Worm (Caenorhabditis elegans) whole organism, L1 larva: ENCODE measurements around the gene nhr-72.

Source experiments
- C34B4.2 ChIP-seq: sonication (generic microtip); optimal IDR thresholded peaks from 2 replicates; lab custom pipeline; 2017; ENCODE audit warnings: mild to moderate bottlenecking, missing genetic modification characterization, missing compliant biosample characterization
- Y116A8C.19 ChIP-seq: sonication (generic microtip); optimal IDR thresholded peaks from 2 replicates; lab custom pipeline; 2016; ENCODE audit warnings: missing compliant biosample characterization, missing genetic modification characterization, borderline replicate concordance
- aha-1 ChIP-seq: fragments of 150-350 bp; optimal IDR thresholded peaks from 2 replicates; lab custom pipeline; 2014; ENCODE audit warnings: missing biosample characterization, missing genetic modification characterization
- aly-2 ChIP-seq: fragments of 150-350 bp; optimal IDR thresholded peaks from 2 replicates; lab custom pipeline; 2014; ENCODE audit warnings: missing biosample characterization, missing genetic modification characterization
- ama-1 ChIP-seq: fragments of 150-350 bp; optimal IDR thresholded peaks from 2 replicates; lab custom pipeline; 2014
- blmp-1 ChIP-seq: fragments of 150-350 bp; optimal IDR thresholded peaks from 2 replicates; lab custom pipeline; 2014; ENCODE audit warnings: missing biosample characterization, missing genetic modification characterization
- ceh-8 ChIP-seq: fragments of 200-800 bp; sonication (Bioruptor generic); optimal IDR thresholded peaks from 2 replicates; lab custom pipeline; 2018; ENCODE audit warnings: mild to moderate bottlenecking, missing genetic modification characterization, moderate library complexity, missing compliant biosample characterization
- dpl-1 ChIP-seq, 3 experiments: fragments of 150-350 bp in 2 of 3; sonication (generic microtip) in 1 of 3; optimal IDR thresholded peaks; 2 replicates each; lab custom pipeline; 2014 to 2017; ENCODE audit warnings: missing biosample characterization in 3 of 3, missing genetic modification characterization in 3 of 3, missing genetic modification reagents in 3 of 3
- dsc-1 ChIP-seq: sonication (generic microtip); optimal IDR thresholded peaks from 2 replicates; lab custom pipeline; 2016; ENCODE audit warnings: mild to moderate bottlenecking, missing genetic modification characterization, missing compliant biosample characterization
- efl-3 ChIP-seq: fragments of 200-800 bp; sonication (Bioruptor generic); optimal IDR thresholded peaks from 2 replicates; lab custom pipeline; 2018; ENCODE audit warnings: mild to moderate bottlenecking, missing genetic modification characterization, missing compliant biosample characterization
- egl-27 ChIP-seq, 2 experiments: fragments of 150-350 bp in 1 of 2; sonication (generic microtip); optimal IDR thresholded peaks; 3 replicates each; lab custom pipeline; 2017 to 2018; ENCODE audit warnings: missing biosample characterization in 2 of 2, missing genetic modification characterization in 2 of 2, missing genetic modification reagents in 2 of 2
- elt-2 ChIP-seq: sonication (generic microtip); optimal IDR thresholded peaks from 2 replicates; lab custom pipeline; 2016; ENCODE audit warnings: missing genetic modification characterization, mild to moderate bottlenecking, inconsistent platforms, missing compliant biosample characterization, missing genetic modification reagents
- ets-5 ChIP-seq: fragments of 200-800 bp; sonication (Bioruptor generic); IDR thresholded peaks from 2 replicates; pipeline ENCODE4 v1.3.6; 2022; ENCODE audit warnings: missing genetic modification characterization, missing compliant biosample characterization
- fkh-8 ChIP-seq: sonication (generic microtip); optimal IDR thresholded peaks from 2 replicates; lab custom pipeline; 2016; ENCODE audit warnings: mild to moderate bottlenecking, missing genetic modification characterization, missing compliant biosample characterization
- grh-1 ChIP-seq: fragments of 200-800 bp; sonication (Bioruptor generic); IDR thresholded peaks from 2 replicates; pipeline ENCODE4 v1.3.6; 2022; ENCODE audit warnings: missing genetic modification reagents, missing genetic modification characterization, missing compliant biosample characterization
- hlh-17 ChIP-seq: fragments of 200-800 bp; sonication (Bioruptor generic); optimal IDR thresholded peaks from 2 replicates; lab custom pipeline; 2018; ENCODE audit warnings: missing genetic modification characterization, mild to moderate bottlenecking, missing compliant biosample characterization, moderate library complexity, borderline replicate concordance
- hlh-4 ChIP-seq: sonication (generic microtip); optimal IDR thresholded peaks from 2 replicates; lab custom pipeline; 2016; ENCODE audit warnings: mild to moderate bottlenecking, missing genetic modification characterization, missing compliant biosample characterization
- isw-1 ChIP-seq: fragments of 200-800 bp; sonication (Bioruptor generic); IDR thresholded peaks from 2 replicates; pipeline ENCODE4 v1.3.6; 2022; ENCODE audit warnings: missing genetic modification characterization, missing compliant biosample characterization
- jun-1 ChIP-seq: fragments of 150-350 bp; optimal IDR thresholded peaks from 2 replicates; lab custom pipeline; 2014; ENCODE audit warnings: missing biosample characterization, missing genetic modification reagents, missing genetic modification characterization
- lin-35 ChIP-seq, 2 experiments: fragments of 150-350 bp; optimal IDR thresholded peaks; 2 replicates each; lab custom pipeline; 2014; ENCODE audit warnings: missing biosample characterization in 2 of 2, missing genetic modification characterization in 2 of 2, missing genetic modification reagents in 2 of 2
- lin-39 ChIP-seq: fragments of 150-350 bp; optimal IDR thresholded peaks from 2 replicates; lab custom pipeline; 2014; ENCODE audit warnings: missing biosample characterization, missing genetic modification reagents, missing genetic modification characterization
- mab-9 ChIP-seq: fragments of 200-800 bp; sonication (Bioruptor generic); IDR thresholded peaks from 2 replicates; pipeline ENCODE4 v1.3.6; 2022; ENCODE audit warnings: missing genetic modification reagents, missing genetic modification characterization, missing compliant biosample characterization
- nhr-237 ChIP-seq: fragments of 150-350 bp; optimal IDR thresholded peaks from 2 replicates; lab custom pipeline; 2014; ENCODE audit warnings: missing biosample characterization, missing genetic modification characterization
- nhr-28 ChIP-seq: fragments of 150-350 bp; optimal IDR thresholded peaks from 2 replicates; lab custom pipeline; 2014; ENCODE audit warnings: missing biosample characterization, missing genetic modification characterization
- nhr-47 ChIP-seq: sonication (generic microtip); optimal IDR thresholded peaks from 2 replicates; lab custom pipeline; 2016; ENCODE audit warnings: mild to moderate bottlenecking, missing genetic modification characterization, moderate library complexity, missing compliant biosample characterization
- nhr-71 ChIP-seq: sonication (generic microtip); optimal IDR thresholded peaks from 2 replicates; lab custom pipeline; 2016; ENCODE audit warnings: mild to moderate bottlenecking, missing genetic modification characterization, moderate library complexity, missing compliant biosample characterization
- nhr-76 ChIP-seq: sonication (generic microtip); optimal IDR thresholded peaks from 2 replicates; lab custom pipeline; 2017; ENCODE audit warnings: missing biosample characterization, missing genetic modification characterization
- nhr-77 ChIP-seq: fragments of 150-350 bp; optimal IDR thresholded peaks from 2 replicates; lab custom pipeline; 2014; ENCODE audit warnings: missing biosample characterization, missing genetic modification characterization
- nhr-90 ChIP-seq: sonication (generic microtip); optimal IDR thresholded peaks from 2 replicates; lab custom pipeline; 2016; ENCODE audit warnings: mild to moderate bottlenecking, missing genetic modification characterization, missing compliant biosample characterization; ENCODE audit not compliant: poor library complexity
- pax-3 ChIP-seq: fragments of 200-800 bp; sonication (Bioruptor generic); optimal IDR thresholded peaks from 2 replicates; lab custom pipeline; 2018; ENCODE audit warnings: mild to moderate bottlenecking, missing genetic modification characterization, moderate library complexity, missing compliant biosample characterization
- pqm-1 ChIP-seq: sonication (generic microtip); optimal IDR thresholded peaks from 3 replicates; lab custom pipeline; 2017; ENCODE audit warnings: missing biosample characterization, missing genetic modification characterization
- rnt-1 ChIP-seq: sonication (generic microtip); optimal IDR thresholded peaks from 2 replicates; lab custom pipeline; 2016; ENCODE audit warnings: mild to moderate bottlenecking, missing genetic modification characterization, moderate library complexity, missing compliant biosample characterization
- snu-23 ChIP-seq: sonication (generic microtip); optimal IDR thresholded peaks from 2 replicates; lab custom pipeline; 2016; ENCODE audit warnings: missing genetic modification characterization, missing compliant biosample characterization
- sup-37 ChIP-seq: fragments of 200-800 bp; sonication (Bioruptor generic); optimal IDR thresholded peaks from 2 replicates; lab custom pipeline; 2018; ENCODE audit warnings: mild to moderate bottlenecking, missing genetic modification characterization, missing compliant biosample characterization
- tbx-2 ChIP-seq: sonication (generic microtip); optimal IDR thresholded peaks from 2 replicates; lab custom pipeline; 2016; ENCODE audit warnings: missing genetic modification characterization, missing compliant biosample characterization
- tlp-1 ChIP-seq: fragments of 150-350 bp; optimal IDR thresholded peaks from 2 replicates; lab custom pipeline; 2014; ENCODE audit warnings: missing biosample characterization, missing genetic modification characterization
- unc-130 ChIP-seq: fragments of 150-350 bp; optimal IDR thresholded peaks from 2 replicates; lab custom pipeline; 2017; ENCODE audit warnings: missing biosample characterization, missing genetic modification characterization, inconsistent platforms
- unc-30 ChIP-seq: sonication (generic microtip); optimal IDR thresholded peaks from 2 replicates; lab custom pipeline; 2017; ENCODE audit warnings: missing biosample characterization, missing genetic modification characterization
- unc-86 ChIP-seq: sonication (generic microtip); optimal IDR thresholded peaks from 2 replicates; lab custom pipeline; 2016; ENCODE audit warnings: missing genetic modification characterization, missing compliant biosample characterization
- unc-98 ChIP-seq: fragments of 200-800 bp; sonication (Bioruptor generic); IDR thresholded peaks from 2 replicates; pipeline ENCODE4 v1.3.6; 2022; ENCODE audit warnings: missing genetic modification characterization, missing compliant biosample characterization
- zag-1 ChIP-seq: fragments of 150-350 bp; optimal IDR thresholded peaks from 2 replicates; lab custom pipeline; 2014; ENCODE audit warnings: missing biosample characterization, missing genetic modification characterization
- zip-4 ChIP-seq: fragments of 200-800 bp; sonication (Bioruptor generic); optimal IDR thresholded peaks from 2 replicates; lab custom pipeline; 2018; ENCODE audit warnings: mild to moderate bottlenecking, missing genetic modification characterization, moderate library complexity, missing compliant biosample characterization
- ztf-11 ChIP-seq, 2 experiments: sonication (generic microtip); optimal IDR thresholded peaks; 2 replicates each; lab custom pipeline; 2016 to 2017; ENCODE audit warnings: missing genetic modification characterization in 2 of 2, missing biosample characterization in 1 of 2, missing compliant biosample characterization in 1 of 2

The nhr-72 gene

ce11 chrII:3879945-3880344, 29.4 kb upstream of the nhr-72 start, which contains the start of gene nhr-166:
Gene nhr-166, plus strand, starts transcription at chrII:3880245.
- TF ChIP-seq C34B4.2 (tag; lab: Kevin White, UChicago) (no peak), nhr-28 (tag; lab: Kevin White, UChicago) (no peak), hlh-4 (tag; lab: Kevin White, UChicago) (no peak), sup-37 (GFP tag; lab: Kevin White, UChicago) (no peak), grh-1 (no peak), tlp-1 (tag; lab: Kevin White, UChicago) (no peak), lin-35 (GFP tag; optimal IDR thresholded peaks at IDR 0.05; lab: Kevin White, UChicago) (no peak)

ce11 chrII:3878330-3878729, 27.8 kb upstream of the nhr-72 start, which contains the start of gene srh-250:
Gene srh-250, plus strand, starts transcription at chrII:3878630.
- no peak for TF ChIP-seq Y116A8C.19 (tag; lab: Kevin White, UChicago)

- TF ChIP-seq rnt-1 (tag; lab: Kevin White, UChicago) = no peak
- TF ChIP-seq egl-27 (tag; optimal IDR thresholded peaks at IDR 0.05; lab: Kevin White, UChicago) = no peak
Observed at ce11 chrII:3877874-3878273, 27.3 kb upstream of the nhr-72 start, which contains the start of gene sdz-7. Gene sdz-7, minus strand, starts transcription at chrII:3877974.

ce11 chrII:3877127-3877526, 26.6 kb upstream of the nhr-72 start, which contains the start of gene nep-3:
Gene nep-3, minus strand, starts transcription at chrII:3877227.
- no peak for TF ChIP-seq nhr-237
- no peak for TF ChIP-seq ama-1 (lab: Kevin White, UChicago)
- TF ChIP-seq mab-9 (GFP tag; lab: Robert Waterston, UW) = no peak
- TF ChIP-seq isw-1 (GFP tag; lab: Robert Waterston, UW) = no peak
- TF ChIP-seq dsc-1 (tag; lab: Kevin White, UChicago) = no peak
- TF ChIP-seq efl-3 (GFP tag; lab: Kevin White, UChicago) = no peak
- TF ChIP-seq nhr-77 (tag; lab: Kevin White, UChicago) = no peak
- no peak for TF ChIP-seq tlp-1 (tag; lab: Kevin White, UChicago)
- no peak for TF ChIP-seq aly-2 (tag; lab: Kevin White, UChicago)
- no peak for TF ChIP-seq lin-39 (tag; lab: Kevin White, UChicago)
- TF ChIP-seq nhr-47 = no peak
- TF ChIP-seq grh-1 = no peak
- TF ChIP-seq unc-30 (tag; lab: Kevin White, UChicago) = no peak
- TF ChIP-seq hlh-4 (tag; lab: Kevin White, UChicago) = no peak
- no peak for TF ChIP-seq unc-130

DNA sequence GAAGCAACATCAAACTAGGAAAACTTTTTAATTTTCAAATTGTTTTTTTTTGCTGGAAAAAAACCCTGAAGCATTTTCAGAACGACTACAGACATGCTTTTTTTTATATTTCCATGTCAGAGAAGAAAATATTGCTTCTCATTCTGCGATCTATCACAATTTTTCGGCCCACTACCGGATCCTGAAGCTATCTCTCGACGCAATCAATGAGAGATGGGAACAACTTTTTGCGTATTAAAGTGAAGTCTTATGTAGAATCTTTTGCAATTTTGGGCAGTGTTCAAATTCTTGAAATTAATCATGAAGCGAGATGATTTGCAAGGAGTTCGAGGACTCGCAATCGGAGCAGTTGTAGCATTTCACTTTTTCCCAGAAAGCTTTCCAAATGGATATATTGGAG, 19.0 kb upstream of the nhr-72 start, which contains the start of gene oac-10:
oac-10 (plus strand) TSS at position 301 of the 400 bp plus-strand sequence.
- TF ChIP-seq pax-3 (no peak), ceh-8 (GFP tag; lab: Kevin White, UChicago) (no peak), egl-27 (tag; optimal IDR thresholded peaks at IDR 0.05; lab: Kevin White, UChicago) (no peak), aly-2 (tag; lab: Kevin White, UChicago) (no peak), blmp-1 (tag; lab: Kevin White, UChicago) (no peak), isw-1 (GFP tag; lab: Robert Waterston, UW) (no peak), zag-1 (tag; lab: Kevin White, UChicago) (no peak), nhr-71 (tag; lab: Kevin White, UChicago) (no peak), snu-23 (GFP tag; lab: Kevin White, UChicago) (no peak), ets-5 (no peak), tbx-2 (tag; lab: Kevin White, UChicago) (no peak), unc-98 (GFP tag; lab: Robert Waterston, UW) (no peak)
- TF ChIP-seq, all 84 proteins: peak for 0

DNA sequence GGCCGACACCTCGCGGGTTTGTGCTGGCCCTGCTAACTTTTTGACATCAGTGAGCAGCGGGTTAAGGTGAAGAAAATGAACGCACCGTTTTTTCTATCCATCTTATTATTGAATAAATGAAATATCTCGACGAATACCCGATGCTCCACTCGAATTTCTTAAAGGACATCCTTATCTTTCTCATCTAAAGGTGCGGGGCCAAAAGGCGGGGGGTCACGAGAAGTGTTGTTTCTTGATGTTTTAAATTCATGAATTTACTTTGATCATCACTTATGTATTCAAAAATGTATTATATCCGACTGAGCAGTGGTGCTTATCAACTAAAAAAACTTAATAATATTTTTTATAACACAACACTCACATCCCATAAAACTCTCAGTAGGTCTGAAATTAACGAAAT, 14.1 kb upstream of the nhr-72 start, which contains the start of gene nhr-261:
nhr-261 (minus strand) TSS at position 101 of the 400 bp plus-strand sequence.
- TF ChIP-seq unc-86 (no peak), blmp-1 (tag; lab: Kevin White, UChicago) (no peak), elt-2 (tag; lab: Kevin White, UChicago) (no peak), aha-1 (tag; lab: Kevin White, UChicago) (no peak), hlh-17 (GFP tag; lab: Kevin White, UChicago) (no peak), mab-9 (GFP tag; lab: Robert Waterston, UW) (no peak), nhr-90 (no peak), jun-1 (tag; lab: Kevin White, UChicago) (no peak), ztf-11 (tag; optimal IDR thresholded peaks at IDR 0.05; lab: Kevin White, UChicago) (no peak), dpl-1 (GFP tag; optimal IDR thresholded peaks at IDR 0.05; lab: Kevin White, UChicago) (no peak), zip-4 (GFP tag; lab: Kevin White, UChicago) (no peak), pqm-1 (no peak), nhr-76 (no peak), nhr-77 (tag; lab: Kevin White, UChicago) (no peak), fkh-8 (tag; lab: Kevin White, UChicago) (no peak), nhr-28 (tag; lab: Kevin White, UChicago) (no peak)
